Fruit fly (Drosophila melanogaster): ENCODE results near the gene Arglu1.

The Arglu1 gene

dm6 chr2L:9887856-9888269 lies 50.1 kb downstream of the Arglu1 start, which contains the start of gene Fkbp59 (continued):
- peak; percentile 88 for TF ChIP-seq pita (GFP tag; optimal IDR thresholded peaks at IDR 0.05)
- no peak for TF ChIP-seq CG6272 (GFP tag; IDR thresholded peaks at IDR 0.05)
- no peak for TF ChIP-seq C15 (GFP tag; IDR thresholded peaks at IDR 0.05)
- no peak for TF ChIP-seq sens (GFP tag)
- no peak for TF ChIP-seq dmrt11E (tag; optimal IDR thresholded peaks at IDR 0.05)
- no peak for TF ChIP-seq ase (GFP tag; IDR thresholded peaks at IDR 0.05)
- TF ChIP-seq NC2β (GFP tag; optimal IDR thresholded peaks at IDR 0.05), result no peak
- TF ChIP-seq Dref (GFP tag; IDR thresholded peaks at IDR 0.05), result peak; percentile 40; the same call in 1 of the 2 replicates
- TF ChIP-seq pb (GFP tag; optimal IDR thresholded peaks at IDR 0.05), result no peak
- TF ChIP-seq mld (GFP tag; IDR thresholded peaks at IDR 0.05; ENCODE audit: partially characterized antibody), result peak; percentile 84
- no peak for TF ChIP-seq Fer1 (GFP tag; optimal IDR thresholded peaks at IDR 0.05)
- TF ChIP-seq ci (GFP tag; IDR thresholded peaks at IDR 0.05), result no peak
- no peak for TF ChIP-seq CG12942 (GFP tag; optimal IDR thresholded peaks at IDR 0.05)
- no peak for TF ChIP-seq corto (GFP tag; optimal IDR thresholded peaks at IDR 0.05)
- TF ChIP-seq Bgb (GFP tag; IDR thresholded peaks at IDR 0.05; ENCODE audit: partially characterized antibody), result peak; percentile 97
- TF ChIP-seq CG15073 (GFP tag; optimal IDR thresholded peaks at IDR 0.05), result no peak
- TF ChIP-seq usp (GFP tag; optimal IDR thresholded peaks at IDR 0.05), result no peak
- no peak for TF ChIP-seq CG3995 (GFP tag; optimal IDR thresholded peaks at IDR 0.05)
- TF ChIP-seq GATAe (GFP tag; conservative IDR thresholded peaks at IDR 0.05), result no peak
- no peak for TF ChIP-seq CG10654 (GFP tag; optimal IDR thresholded peaks at IDR 0.05)
- TF ChIP-seq CG12104 (GFP tag; optimal IDR thresholded peaks at IDR 0.05), result no peak
- TF ChIP-seq CG6689 (GFP tag; IDR thresholded peaks at IDR 0.05), result no peak
- peak; percentile 66 for TF ChIP-seq dm (GFP tag; optimal IDR thresholded peaks at IDR 0.05)
- TF ChIP-seq bigmax (GFP tag; optimal IDR thresholded peaks at IDR 0.05), result no peak
- TF ChIP-seq caup (GFP tag; optimal IDR thresholded peaks at IDR 0.05; ENCODE audit: severe bottlenecking), result no peak
- TF ChIP-seq psq (GFP tag; optimal IDR thresholded peaks at IDR 0.05), result no peak
- TF ChIP-seq sug (tag; optimal IDR thresholded peaks at IDR 0.05), result no peak
- TF ChIP-seq CG30431 (GFP tag; optimal IDR thresholded peaks at IDR 0.05), result no peak
- no peak for TF ChIP-seq Neu2 (GFP tag; optimal IDR thresholded peaks at IDR 0.05; ENCODE audit: borderline replicate concordance)
- TF ChIP-seq Elba2 (GFP tag; optimal IDR thresholded peaks at IDR 0.05), result no peak
- no peak for TF ChIP-seq btn (GFP tag; optimal IDR thresholded peaks at IDR 0.05)
- TF ChIP-seq CG14965 (GFP tag; optimal IDR thresholded peaks at IDR 0.05; ENCODE audit: borderline replicate concordance), result no peak
- TF ChIP-seq CG10462 (GFP tag; optimal IDR thresholded peaks at IDR 0.05), result no peak
- TF ChIP-seq ems (GFP tag; optimal IDR thresholded peaks at IDR 0.05), result no peak
- TF ChIP-seq CoRest (tag; optimal IDR thresholded peaks at IDR 0.05), result no peak
- no peak for TF ChIP-seq Sry-β (GFP tag; optimal IDR thresholded peaks at IDR 0.05)
- TF ChIP-seq CG31365 (tag; optimal IDR thresholded peaks at IDR 0.05), result peak; percentile 19
- TF ChIP-seq Hmx (GFP tag; optimal IDR thresholded peaks at IDR 0.05), result no peak
- TF ChIP-seq CG6765 (GFP tag; optimal IDR thresholded peaks at IDR 0.05), result no peak
- no peak for TF ChIP-seq Awh (GFP tag; IDR thresholded peaks at IDR 0.05)
- no peak for TF ChIP-seq ham (GFP tag; IDR thresholded peaks at IDR 0.05)
- TF ChIP-seq CG10543 (GFP tag; optimal IDR thresholded peaks at IDR 0.05), result no peak
- TF ChIP-seq Med (GFP tag), result peak; percentile 64
- no peak for TF ChIP-seq pfk (GFP tag; optimal IDR thresholded peaks at IDR 0.05)
- TF ChIP-seq fd64A (GFP tag; optimal IDR thresholded peaks at IDR 0.05), result no peak
- no peak for TF ChIP-seq CG10366 (GFP tag; IDR thresholded peaks at IDR 0.05)
- TF ChIP-seq hbn (GFP tag; IDR thresholded peaks at IDR 0.05; ENCODE audit: partially characterized antibody), result no peak
- TF ChIP-seq D (optimal IDR thresholded peaks at IDR 0.05), result no peak
- no peak for TF ChIP-seq D (GFP tag; optimal IDR thresholded peaks at IDR 0.05)
- no peak for TF ChIP-seq Taf1 (GFP tag; IDR thresholded peaks at IDR 0.05)
- TF ChIP-seq lmd (GFP tag; IDR thresholded peaks at IDR 0.05), result no peak
- TF ChIP-seq CG4707 (GFP tag; optimal IDR thresholded peaks at IDR 0.05), result no peak
- no peak for TF ChIP-seq CG17361 (GFP tag; IDR thresholded peaks at IDR 0.05)
